Worm (Caenorhabditis elegans) whole organism, L3 larva: ENCODE results near the gene rec-8.

ENCODE experiments used
- ZK546.5 ChIP-seq: sonication (generic microtip); optimal IDR thresholded peaks from 2 replicates; lab custom pipeline; 2017; ENCODE audit warnings: missing biosample characterization, missing genetic modification characterization
- aly-2 ChIP-seq: fragments of 150-350 bp; optimal IDR thresholded peaks from 2 replicates; lab custom pipeline; 2014; ENCODE audit warnings: missing biosample characterization, missing genetic modification characterization
- ama-1 ChIP-seq: fragments of 150-350 bp; optimal IDR thresholded peaks from 2 replicates; lab custom pipeline; 2018
- ceh-16 ChIP-seq: sonication (generic microtip); optimal IDR thresholded peaks from 2 replicates; lab custom pipeline; 2017; ENCODE audit warnings: missing biosample characterization, missing genetic modification characterization
- ceh-28 ChIP-seq: fragments of 150-350 bp; optimal IDR thresholded peaks from 2 replicates; lab custom pipeline; 2014; ENCODE audit warnings: missing biosample characterization, missing genetic modification reagents, missing genetic modification characterization
- ceh-82 ChIP-seq: fragments of 150-350 bp; optimal IDR thresholded peaks from 2 replicates; lab custom pipeline; 2014; ENCODE audit warnings: missing biosample characterization, missing genetic modification characterization
- ceh-9 ChIP-seq: sonication (generic microtip); optimal IDR thresholded peaks from 2 replicates; lab custom pipeline; 2018; ENCODE audit warnings: missing biosample characterization, missing genetic modification characterization
- daf-12 ChIP-seq: fragments of 150-350 bp; optimal IDR thresholded peaks from 2 replicates; lab custom pipeline; 2014; ENCODE audit warnings: missing biosample characterization, missing genetic modification reagents, missing genetic modification characterization
- egl-5 ChIP-seq: fragments of 150-350 bp; optimal IDR thresholded peaks from 2 replicates; lab custom pipeline; 2017; ENCODE audit warnings: missing biosample characterization, missing genetic modification reagents, missing genetic modification characterization, inconsistent platforms
- elt-1 ChIP-seq: fragments of 150-350 bp; optimal IDR thresholded peaks from 2 replicates; lab custom pipeline; 2014; ENCODE audit warnings: missing biosample characterization, missing genetic modification characterization
- elt-2 ChIP-seq: sonication (generic microtip); optimal IDR thresholded peaks from 2 replicates; lab custom pipeline; 2016; ENCODE audit warnings: missing genetic modification reagents, mild to moderate bottlenecking, missing genetic modification characterization, missing compliant biosample characterization
- elt-3 ChIP-seq, 3 experiments: fragments of 150-350 bp in 1 of 3; sonication (generic microtip) in 2 of 3; optimal IDR thresholded peaks; 2 replicates in 2 of 3; 4 replicates in 1 of 3; lab custom pipeline; 2014 to 2017; ENCODE audit warnings: missing biosample characterization in 3 of 3, missing genetic modification characterization in 3 of 3
- eor-1 ChIP-seq, 2 experiments: fragments of 150-350 bp; optimal IDR thresholded peaks; 2 replicates each; lab custom pipeline; 2014 to 2018; ENCODE audit warnings: missing biosample characterization in 2 of 2, missing genetic modification characterization in 2 of 2
- fkh-10 ChIP-seq: sonication (generic microtip); optimal IDR thresholded peaks from 2 replicates; lab custom pipeline; 2017; ENCODE audit warnings: missing biosample characterization, missing genetic modification reagents, missing genetic modification characterization
- fkh-2 ChIP-seq: fragments of 150-350 bp; optimal IDR thresholded peaks from 2 replicates; lab custom pipeline; 2014; ENCODE audit warnings: missing biosample characterization, missing genetic modification reagents, missing genetic modification characterization
- fos-1 ChIP-seq: fragments of 150-350 bp; optimal IDR thresholded peaks from 2 replicates; lab custom pipeline; 2014; ENCODE audit warnings: missing biosample characterization, missing genetic modification characterization
- hmg-11 ChIP-seq: sonication (generic microtip); optimal IDR thresholded peaks from 2 replicates; lab custom pipeline; 2016; ENCODE audit warnings: missing genetic modification characterization, missing compliant biosample characterization
- lin-15B ChIP-seq: fragments of 150-350 bp; optimal IDR thresholded peaks from 2 replicates; lab custom pipeline; 2014; ENCODE audit warnings: missing biosample characterization, missing genetic modification characterization
- lin-39 ChIP-seq: fragments of 150-350 bp; optimal IDR thresholded peaks from 2 replicates; lab custom pipeline; 2018; ENCODE audit warnings: missing biosample characterization, missing genetic modification reagents, missing genetic modification characterization
- mml-1 ChIP-seq: fragments of 150-350 bp; sonication (generic microtip); optimal IDR thresholded peaks from 3 replicates; lab custom pipeline; 2014; ENCODE audit warnings: missing biosample characterization, missing genetic modification characterization
- nhr-11 ChIP-seq: fragments of 150-350 bp; optimal IDR thresholded peaks from 2 replicates; lab custom pipeline; 2014; ENCODE audit warnings: missing biosample characterization, missing genetic modification characterization
- nhr-12 ChIP-seq: fragments of 150-350 bp; optimal IDR thresholded peaks from 2 replicates; lab custom pipeline; 2014; ENCODE audit warnings: missing biosample characterization, missing genetic modification characterization
- nhr-23 ChIP-seq: fragments of 150-350 bp; optimal IDR thresholded peaks from 2 replicates; lab custom pipeline; 2014; ENCODE audit warnings: missing biosample characterization, missing genetic modification reagents, missing genetic modification characterization
- nhr-237 ChIP-seq: fragments of 150-350 bp; optimal IDR thresholded peaks from 2 replicates; lab custom pipeline; 2014; ENCODE audit warnings: missing biosample characterization, missing genetic modification characterization
- nhr-25 ChIP-seq: sonication (generic microtip); optimal IDR thresholded peaks from 2 replicates; lab custom pipeline; 2017; ENCODE audit warnings: missing biosample characterization, missing genetic modification characterization
- nhr-28 ChIP-seq: fragments of 150-350 bp; optimal IDR thresholded peaks from 2 replicates; lab custom pipeline; 2014; ENCODE audit warnings: missing biosample characterization, missing genetic modification characterization
- nhr-43 ChIP-seq: sonication (generic microtip); optimal IDR thresholded peaks from 2 replicates; lab custom pipeline; 2016; ENCODE audit warnings: mild to moderate bottlenecking, missing genetic modification characterization, missing compliant biosample characterization; ENCODE audit not compliant: poor library complexity, severe bottlenecking
- nhr-67 ChIP-seq: fragments of 150-350 bp; optimal IDR thresholded peaks from 2 replicates; lab custom pipeline; 2014; ENCODE audit warnings: missing biosample characterization, missing genetic modification characterization
- nhr-76 ChIP-seq: fragments of 150-350 bp; sonication (generic microtip); optimal IDR thresholded peaks from 5 replicates; lab custom pipeline; 2014; ENCODE audit warnings: missing biosample characterization, missing genetic modification characterization
- nhr-77 ChIP-seq: fragments of 150-350 bp; optimal IDR thresholded peaks from 2 replicates; lab custom pipeline; 2014; ENCODE audit warnings: missing biosample characterization, missing genetic modification characterization
- pha-4 ChIP-seq: fragments of 150-350 bp; optimal IDR thresholded peaks from 2 replicates; lab custom pipeline; 2014; ENCODE audit warnings: missing biosample characterization, missing genetic modification reagents, missing genetic modification characterization
- pqm-1 ChIP-seq: fragments of 150-350 bp; optimal IDR thresholded peaks from 2 replicates; lab custom pipeline; 2017; ENCODE audit warnings: missing biosample characterization, missing genetic modification characterization, inconsistent platforms
- skn-1 ChIP-seq: fragments of 150-350 bp; optimal IDR thresholded peaks from 2 replicates; lab custom pipeline; 2014; ENCODE audit warnings: missing biosample characterization, missing genetic modification characterization
- tbx-2 ChIP-seq: sonication (generic microtip); optimal IDR thresholded peaks from 2 replicates; lab custom pipeline; 2016; ENCODE audit warnings: mild to moderate bottlenecking, missing genetic modification characterization, missing compliant biosample characterization
- unc-39 ChIP-seq: sonication (generic microtip); optimal IDR thresholded peaks from 4 replicates; lab custom pipeline; 2017; ENCODE audit warnings: missing biosample characterization, missing genetic modification characterization
- unc-62 ChIP-seq: fragments of 150-350 bp; sonication (generic microtip); optimal IDR thresholded peaks from 4 replicates; lab custom pipeline; 2014; ENCODE audit warnings: missing biosample characterization, missing genetic modification reagents, missing genetic modification characterization
- ztf-11 ChIP-seq: fragments of 150-350 bp; optimal IDR thresholded peaks from 2 replicates; lab custom pipeline; 2014; ENCODE audit warnings: missing biosample characterization, missing genetic modification characterization
- ztf-4 ChIP-seq: fragments of 150-350 bp; optimal IDR thresholded peaks from 2 replicates; lab custom pipeline; 2014; ENCODE audit warnings: missing biosample characterization, missing genetic modification characterization

The rec-8 gene

DNA sequence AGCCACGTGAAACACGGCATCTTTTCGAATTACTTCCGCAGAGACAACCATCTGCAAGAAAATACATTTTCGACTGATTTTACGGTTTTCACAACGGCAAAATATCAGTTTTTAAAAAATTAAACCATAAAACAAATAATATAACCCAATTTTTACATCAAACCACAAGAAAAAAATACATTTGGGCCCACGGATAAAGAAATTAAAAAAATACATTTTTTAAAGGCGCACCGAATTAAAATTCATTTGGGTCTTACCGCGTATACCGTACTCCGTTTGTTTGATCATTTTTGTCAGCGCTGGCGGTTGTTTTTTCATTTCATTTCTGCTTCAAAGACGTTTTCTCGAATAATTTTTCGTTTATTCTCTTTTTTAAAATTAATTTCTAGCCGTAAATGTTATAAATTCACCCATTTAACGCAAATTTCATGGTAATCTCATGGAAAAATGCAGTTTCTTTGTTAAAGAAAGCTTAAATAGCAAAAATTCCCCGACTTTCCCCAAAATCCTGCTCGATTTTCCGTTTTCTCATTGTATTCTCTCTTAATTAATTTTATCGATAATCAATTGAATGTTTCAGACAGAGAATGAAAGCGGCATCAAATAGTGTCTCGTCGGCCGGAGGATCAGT lies at the start of gene rec-8, which contains the start of gene mex-5:
TSS of gene rec-8 (minus strand) at position 51 of the 631 bp plus-strand sequence.
TSS of gene mex-5 (plus strand) at position 581 of the 631 bp plus-strand sequence.
- TF ChIP-seq ceh-9 (tag; lab: Kevin White, UChicago) = no peak
- TF ChIP-seq elt-1 (tag; lab: Kevin White, UChicago) = peak; percentile 80
- TF ChIP-seq mml-1 (tag; lab: Kevin White, UChicago) = no peak
- no peak for TF ChIP-seq lin-39 (tag; lab: Kevin White, UChicago)
- TF ChIP-seq tbx-2 (tag; lab: Kevin White, UChicago) = no peak
- no peak for TF ChIP-seq nhr-28 (tag; lab: Kevin White, UChicago)
- no peak for TF ChIP-seq nhr-25 (tag; lab: Kevin White, UChicago)
- TF ChIP-seq nhr-23 (tag; lab: Kevin White, UChicago) = no peak

DNA sequence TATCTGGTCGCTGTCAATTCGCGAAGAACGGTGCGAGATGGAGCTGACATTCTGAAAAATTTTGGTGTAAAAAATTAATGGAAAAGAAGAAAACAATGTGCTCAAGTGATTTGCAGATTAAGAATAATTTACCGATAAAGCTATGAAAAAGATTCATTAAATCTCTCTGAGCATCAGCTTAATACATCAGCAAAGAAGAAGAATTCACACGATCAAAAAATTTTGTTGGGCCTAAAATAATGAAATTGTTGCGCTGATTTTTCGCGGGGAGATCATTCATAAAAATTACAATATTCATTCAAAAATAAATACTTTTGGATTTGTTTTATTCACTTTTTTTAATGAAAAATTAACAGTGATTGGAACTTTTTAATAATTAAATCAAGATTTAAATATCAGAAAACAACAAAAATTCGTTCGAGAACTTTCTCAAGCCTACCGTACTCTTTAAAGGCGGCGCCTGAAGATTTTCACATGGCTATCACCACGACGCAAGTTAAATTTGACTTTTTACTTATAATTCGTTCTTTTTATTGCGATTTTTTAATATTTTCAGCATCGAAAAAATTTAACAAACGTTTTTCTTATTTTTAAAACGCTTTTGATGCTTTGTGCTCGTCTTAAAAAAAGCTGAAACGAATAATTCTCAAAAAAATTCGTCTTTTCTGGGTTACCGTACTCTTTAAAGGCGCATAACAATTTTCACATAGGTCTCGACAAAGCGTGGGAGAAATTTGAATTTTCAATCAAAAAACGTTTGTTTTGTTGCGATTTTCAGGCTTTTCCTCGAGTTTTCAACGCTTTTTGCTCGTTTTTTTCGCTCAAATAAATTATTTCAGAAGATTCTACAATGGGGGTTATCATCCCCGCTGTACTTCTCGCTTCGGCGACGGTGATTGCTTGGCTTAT lies 47.7 kb upstream of the rec-8 start, which contains the start of the genes memi-2 and cyp-31A5:
TSS of gene memi-2 (minus strand) at position 51 of the 909 bp plus-strand sequence.
TSS of gene cyp-31A5 (plus strand) at position 834 of the 909 bp plus-strand sequence.
- no peak for TF ChIP-seq aly-2 (tag; lab: Kevin White, UChicago)
- TF ChIP-seq lin-39 (tag; lab: Kevin White, UChicago) = no peak
- TF ChIP-seq hmg-11 = no peak
- no peak for TF ChIP-seq nhr-237 (tag; lab: Kevin White, UChicago)
- TF ChIP-seq nhr-67 (tag; lab: Kevin White, UChicago) = no peak

ce11 chrIV:13398728-13399127 lies 45.7 kb upstream of the rec-8 start, which contains the start of gene Y62E10A.13:
Gene Y62E10A.13, minus strand, starts transcription at chrIV:13399053.
- TF ChIP-seq eor-1 (tag; optimal IDR thresholded peaks at IDR 0.05; lab: Kevin White, UChicago) (no peak), fkh-10 (GFP tag; lab: Kevin White, UChicago) (no peak), unc-39 (tag; lab: Kevin White, UChicago) (no peak), aly-2 (tag; lab: Kevin White, UChicago) (no peak), mml-1 (tag; lab: Kevin White, UChicago) (no peak), nhr-28 (tag; lab: Kevin White, UChicago) (no peak), fkh-2 (tag; lab: Kevin White, UChicago) (no peak), tbx-2 (tag; lab: Kevin White, UChicago) (no peak), pqm-1 (no peak), ceh-82 (no peak), nhr-23 (tag; lab: Kevin White, UChicago) (no peak), ceh-9 (tag; lab: Kevin White, UChicago) (no peak)

DNA sequence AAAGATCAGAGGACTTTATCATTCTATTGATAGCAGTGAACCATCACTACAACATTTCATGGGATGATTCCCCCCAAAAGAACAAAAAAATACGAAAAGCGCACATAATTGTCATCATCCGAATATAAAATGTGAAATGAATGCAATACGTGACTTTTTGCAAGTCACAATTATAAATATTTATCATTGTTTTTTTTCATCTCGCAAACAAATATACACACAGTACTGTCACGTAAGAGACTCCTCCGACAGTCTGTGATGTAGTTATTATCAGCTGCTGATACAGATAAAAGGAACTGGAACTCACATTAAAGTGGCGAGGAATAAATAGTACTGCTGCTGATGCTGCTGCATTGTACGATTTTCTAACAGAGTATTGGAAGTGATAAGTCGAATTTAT lies 43.4 kb upstream of the rec-8 start:
- TF ChIP-seq nhr-43 (tag; lab: Kevin White, UChicago) = peak; percentile 8
- TF ChIP-seq pqm-1 = peak; percentile 91
- TF ChIP-seq elt-2 (tag; lab: Kevin White, UChicago) = peak; percentile 90
- no peak for TF ChIP-seq daf-12 (tag; lab: Kevin White, UChicago)
- TF ChIP-seq pha-4 (tag; lab: Kevin White, UChicago) = peak; percentile 78
- no peak for TF ChIP-seq ceh-28 (tag; lab: Kevin White, UChicago)
- peak in 1 of 3 experiments; percentile 15 for TF ChIP-seq elt-3 (tag; optimal IDR thresholded peaks at IDR 0.05; lab: Kevin White, UChicago)
- TF ChIP-seq nhr-67 (tag; lab: Kevin White, UChicago) = no peak
- TF ChIP-seq skn-1 (tag; lab: Kevin White, UChicago) = peak; percentile 73
- no peak for TF ChIP-seq nhr-12 (tag; lab: Kevin White, UChicago)
- TF ChIP-seq nhr-76 (tag; lab: Kevin White, UChicago) = no peak

DNA sequence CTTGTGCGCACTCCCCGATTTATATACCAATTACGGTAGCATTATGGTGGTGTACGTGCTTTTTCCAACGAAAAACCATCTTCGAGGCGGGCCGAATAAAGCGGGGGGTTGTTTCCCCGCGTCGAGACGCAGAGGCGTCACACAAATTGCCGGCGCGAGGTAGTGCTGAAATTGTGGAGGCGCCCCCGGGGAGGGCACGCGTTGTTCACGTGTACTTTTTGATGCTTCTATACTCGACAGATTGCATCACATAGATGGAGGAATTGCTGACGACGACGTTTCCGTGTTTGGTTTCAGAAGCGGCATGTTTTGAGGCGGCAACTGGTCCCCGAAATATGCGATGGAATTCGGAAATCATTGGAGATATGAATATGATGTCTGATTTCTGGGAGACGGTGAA lies 42.3 kb upstream of the rec-8 start:
- no peak for TF ChIP-seq ceh-16 (tag; lab: Kevin White, UChicago)
- no peak for TF ChIP-seq eor-1 (tag; optimal IDR thresholded peaks at IDR 0.05; lab: Kevin White, UChicago)
- no peak for TF ChIP-seq aly-2 (tag; lab: Kevin White, UChicago)
- no peak for TF ChIP-seq nhr-76 (tag; lab: Kevin White, UChicago)
- TF ChIP-seq elt-1 (tag; lab: Kevin White, UChicago) = peak; percentile 62
- TF ChIP-seq pqm-1 = peak; percentile 65
- no peak for TF ChIP-seq ztf-11 (tag; lab: Kevin White, UChicago)
- no peak for TF ChIP-seq nhr-12 (tag; lab: Kevin White, UChicago)
- TF ChIP-seq elt-2 (tag; lab: Kevin White, UChicago) = peak; percentile 91
- TF ChIP-seq ZK546.5 (tag; lab: Kevin White, UChicago) = no peak
- peak; percentile 70 for TF ChIP-seq fkh-10 (GFP tag; lab: Kevin White, UChicago)
- peak; percentile 18 for TF ChIP-seq fos-1 (tag; lab: Kevin White, UChicago)
- TF ChIP-seq nhr-25 (tag; lab: Kevin White, UChicago) = peak; percentile 90
- TF ChIP-seq hmg-11 = peak; percentile 95
- peak; percentile 59 for TF ChIP-seq nhr-11 (tag; lab: Kevin White, UChicago)
- peak; percentile 73 for TF ChIP-seq tbx-2 (tag; lab: Kevin White, UChicago)
- peak; percentile 81 for TF ChIP-seq unc-62 (GFP tag; lab: Kevin White, UChicago)
- TF ChIP-seq ztf-4 (tag; lab: Kevin White, UChicago) = peak; percentile 38
- peak; percentile 25 for TF ChIP-seq egl-5 (tag; lab: Kevin White, UChicago)
- TF ChIP-seq unc-39 (tag; lab: Kevin White, UChicago) = peak; percentile 36
- peak; percentile 81 for TF ChIP-seq pha-4 (tag; lab: Kevin White, UChicago)
- peak; percentile 45 for TF ChIP-seq lin-15B (tag; lab: Kevin White, UChicago)
- peak; percentile 82 for TF ChIP-seq nhr-23 (tag; lab: Kevin White, UChicago)
- TF ChIP-seq nhr-77 (tag; lab: Kevin White, UChicago) = no peak
- no peak for TF ChIP-seq fkh-2 (tag; lab: Kevin White, UChicago)
- TF ChIP-seq skn-1 (tag; lab: Kevin White, UChicago) = peak; percentile 6
- TF ChIP-seq ama-1 (lab: Kevin White, UChicago) = no peak
